Worm (Caenorhabditis elegans) whole organism, young adult: Measurements from ENCODE around the gene slfl-5.

Experiments
- B0019.2 ChIP-seq: fragments of 200-800 bp; sonication (Bioruptor generic); conservative IDR thresholded peaks from 2 replicates; pipeline ENCODE4 v1.3.6; 2022; ENCODE audit warnings: missing genetic modification reagents, missing genetic modification characterization, missing compliant biosample characterization
- B0035.1 ChIP-seq: sonication (generic microtip); optimal IDR thresholded peaks from 2 replicates; lab custom pipeline; 2016; ENCODE audit warnings: missing genetic modification characterization, mild to moderate bottlenecking, missing compliant biosample characterization, missing genotype, missing genetic modification reagents
- C06A6.2 ChIP-seq: fragments of 200-800 bp; sonication (Bioruptor generic); conservative IDR thresholded peaks from 2 replicates; pipeline ENCODE4 v1.3.6; 2022; ENCODE audit warnings: missing genetic modification characterization, missing compliant biosample characterization
- C17E4.6 ChIP-seq: fragments of 200-800 bp; sonication (Bioruptor generic); IDR thresholded peaks from 2 replicates; pipeline ENCODE4 v1.3.6; 2022; ENCODE audit warnings: missing genetic modification reagents, missing genetic modification characterization, missing compliant biosample characterization
- F49E8.2 ChIP-seq: sonication (generic microtip); optimal IDR thresholded peaks from 3 replicates; lab custom pipeline; 2017; ENCODE audit warnings: missing genetic modification characterization, mild to moderate bottlenecking, missing compliant biosample characterization, antibody characterized with exemption, moderate library complexity; ENCODE audit not compliant: insufficient read depth
- F57C9.4 ChIP-seq: sonication (generic microtip); optimal IDR thresholded peaks from 2 replicates; lab custom pipeline; 2017; ENCODE audit warnings: mild to moderate bottlenecking, missing genetic modification characterization, missing compliant biosample characterization
- K11D2.4 ChIP-seq: fragments of 200-800 bp; sonication (Bioruptor generic); IDR thresholded peaks from 2 replicates; pipeline ENCODE4 v1.3.6; 2022; ENCODE audit warnings: missing genetic modification reagents, missing genetic modification characterization, missing compliant biosample characterization
- K12H6.12 ChIP-seq: fragments of 200-800 bp; sonication (Bioruptor generic); optimal IDR thresholded peaks from 2 replicates; lab custom pipeline; 2018; ENCODE audit warnings: mild to moderate bottlenecking, missing genetic modification characterization, missing compliant biosample characterization
- T07F8.4 ChIP-seq: sonication (generic microtip); optimal IDR thresholded peaks from 2 replicates; lab custom pipeline; 2016; ENCODE audit warnings: mild to moderate bottlenecking, missing genetic modification characterization, moderate library complexity, missing compliant biosample characterization
- Y56A3A.18 ChIP-seq: fragments of 200-800 bp; sonication (Bioruptor generic); IDR thresholded peaks from 2 replicates; pipeline ENCODE4 v1.3.6; 2022; ENCODE audit warnings: missing genetic modification reagents, missing genetic modification characterization, missing compliant biosample characterization
- akir-1 ChIP-seq: fragments of 200-800 bp; sonication (Bioruptor generic); optimal IDR thresholded peaks from 2 replicates; lab custom pipeline; 2018; ENCODE audit warnings: mild to moderate bottlenecking, missing genetic modification characterization, moderate library complexity, missing compliant biosample characterization
- aptf-2 ChIP-seq: fragments of 200-800 bp; sonication (Bioruptor generic); conservative IDR thresholded peaks from 2 replicates; pipeline ENCODE4 v1.3.6; 2022; ENCODE audit warnings: missing genetic modification reagents, missing genetic modification characterization, missing compliant biosample characterization
- atf-7 ChIP-seq: sonication (generic microtip); optimal IDR thresholded peaks from 2 replicates; lab custom pipeline; 2017; ENCODE audit warnings: mild to moderate bottlenecking, missing genetic modification characterization, missing compliant biosample characterization
- attf-5 ChIP-seq: fragments of 200-800 bp; sonication (Bioruptor generic); optimal IDR thresholded peaks from 2 replicates; lab custom pipeline; 2018; ENCODE audit warnings: mild to moderate bottlenecking, missing genetic modification characterization, missing compliant biosample characterization
- attf-6 ChIP-seq: fragments of 200-800 bp; sonication (Bioruptor generic); IDR thresholded peaks from 2 replicates; pipeline ENCODE4 v1.3.6; 2022; ENCODE audit warnings: missing genetic modification reagents, missing genetic modification characterization, missing compliant biosample characterization
- cebp-2 ChIP-seq: fragments of 200-800 bp; sonication (Bioruptor generic); IDR thresholded peaks from 2 replicates; pipeline ENCODE4 v1.3.6; 2022; ENCODE audit warnings: missing genetic modification characterization, missing compliant biosample characterization
- ceh-27 ChIP-seq: fragments of 200-800 bp; sonication (Bioruptor generic); optimal IDR thresholded peaks from 2 replicates; lab custom pipeline; 2018; ENCODE audit warnings: mild to moderate bottlenecking, missing genetic modification characterization, moderate library complexity, missing compliant biosample characterization
- ceh-40 ChIP-seq: fragments of 200-800 bp; sonication (Bioruptor generic); IDR thresholded peaks from 2 replicates; pipeline ENCODE4 v1.3.6; 2022; ENCODE audit warnings: missing genetic modification characterization, missing compliant biosample characterization
- ceh-58 ChIP-seq: fragments of 200-800 bp; sonication (Bioruptor generic); IDR thresholded peaks from 2 replicates; pipeline ENCODE4 v1.3.6; 2022; ENCODE audit warnings: missing genetic modification characterization, missing compliant biosample characterization
- dox-1 ChIP-seq: fragments of 200-800 bp; sonication (Bioruptor generic); IDR thresholded peaks from 2 replicates; pipeline ENCODE4 v1.3.6; 2022; ENCODE audit warnings: missing genetic modification reagents, missing genetic modification characterization, missing compliant biosample characterization
- dpl-1 ChIP-seq: fragments of 150-350 bp; optimal IDR thresholded peaks from 2 replicates; lab custom pipeline; 2014; ENCODE audit warnings: missing biosample characterization, missing genetic modification reagents, missing genetic modification characterization
- egl-18 ChIP-seq: fragments of 200-800 bp; sonication (Bioruptor generic); IDR thresholded peaks from 2 replicates; pipeline ENCODE4 v1.3.6; 2022; ENCODE audit warnings: missing genetic modification reagents, missing genetic modification characterization, missing compliant biosample characterization
- egrh-3 ChIP-seq: fragments of 200-800 bp; sonication (Bioruptor generic); IDR thresholded peaks from 2 replicates; pipeline ENCODE4 v1.3.6; 2022; ENCODE audit warnings: missing genetic modification reagents, missing genetic modification characterization, missing compliant biosample characterization
- ets-4 ChIP-seq: fragments of 200-800 bp; sonication (Bioruptor generic); optimal IDR thresholded peaks from 2 replicates; lab custom pipeline; 2018; ENCODE audit warnings: mild to moderate bottlenecking, missing genetic modification characterization, missing compliant biosample characterization
- gei-17 ChIP-seq: fragments of 200-800 bp; sonication (Bioruptor generic); optimal IDR thresholded peaks from 2 replicates; lab custom pipeline; 2018; ENCODE audit warnings: mild to moderate bottlenecking, missing genetic modification characterization, missing compliant biosample characterization
- hlh-12 ChIP-seq: sonication (generic microtip); optimal IDR thresholded peaks from 2 replicates; lab custom pipeline; 2016; ENCODE audit warnings: missing genetic modification characterization, missing compliant biosample characterization
- lag-1 ChIP-seq: fragments of 200-800 bp; sonication (Bioruptor generic); IDR thresholded peaks from 2 replicates; pipeline ENCODE4 v1.3.6; 2022; ENCODE audit warnings: missing genetic modification reagents, missing genetic modification characterization, missing compliant biosample characterization
- let-526 ChIP-seq: fragments of 200-800 bp; sonication (Bioruptor generic); IDR thresholded peaks from 2 replicates; pipeline ENCODE4 v1.3.6; 2022; ENCODE audit warnings: missing genetic modification reagents, missing genetic modification characterization, missing compliant biosample characterization
- lin-54 ChIP-seq: fragments of 200-800 bp; sonication (Bioruptor generic); optimal IDR thresholded peaks from 2 replicates; lab custom pipeline; 2018; ENCODE audit warnings: mild to moderate bottlenecking, missing genetic modification characterization, missing compliant biosample characterization
- lir-1 ChIP-seq: fragments of 200-800 bp; sonication (Bioruptor generic); conservative IDR thresholded peaks from 2 replicates; pipeline ENCODE4 v1.3.6; 2022; ENCODE audit warnings: missing genetic modification reagents, missing genetic modification characterization, missing compliant biosample characterization
- lsy-27 ChIP-seq: sonication (generic microtip); optimal IDR thresholded peaks from 2 replicates; lab custom pipeline; 2017; ENCODE audit warnings: missing genetic modification characterization, mild to moderate bottlenecking, missing compliant biosample characterization, antibody characterized with exemption, missing genotype, borderline replicate concordance; ENCODE audit not compliant: insufficient read depth
- mcd-1 ChIP-seq: fragments of 200-800 bp; sonication (Bioruptor generic); IDR thresholded peaks from 2 replicates; pipeline ENCODE4 v1.3.6; 2022; ENCODE audit warnings: missing genetic modification reagents, missing genetic modification characterization, missing compliant biosample characterization
- mes-4 ChIP-seq: sonication (generic microtip); optimal IDR thresholded peaks from 2 replicates; lab custom pipeline; 2016; ENCODE audit warnings: missing genotype, missing genetic modification characterization, missing compliant biosample characterization
- mxl-1 ChIP-seq: sonication (generic microtip); optimal IDR thresholded peaks from 2 replicates; lab custom pipeline; 2016; ENCODE audit warnings: missing genetic modification characterization, missing compliant biosample characterization
- nfya-1 ChIP-seq: sonication (generic microtip); optimal IDR thresholded peaks from 2 replicates; lab custom pipeline; 2017; ENCODE audit warnings: antibody characterized with exemption, missing compliant biosample characterization, missing genetic modification characterization, borderline replicate concordance; ENCODE audit not compliant: insufficient read depth
- nhr-120 ChIP-seq: fragments of 200-800 bp; sonication (Bioruptor generic); IDR thresholded peaks from 2 replicates; pipeline ENCODE4 v1.3.6; 2022; ENCODE audit warnings: missing genetic modification characterization, missing compliant biosample characterization
- nhr-27 ChIP-seq: fragments of 200-800 bp; sonication (Bioruptor generic); optimal IDR thresholded peaks from 2 replicates; lab custom pipeline; 2018; ENCODE audit warnings: mild to moderate bottlenecking, missing genetic modification characterization, moderate library complexity, missing compliant biosample characterization
- nhr-90 ChIP-seq: sonication (generic microtip); optimal IDR thresholded peaks from 2 replicates; lab custom pipeline; 2016; ENCODE audit warnings: missing genotype, mild to moderate bottlenecking, missing genetic modification characterization, missing compliant biosample characterization
- rcor-1 ChIP-seq: fragments of 200-800 bp; sonication (Bioruptor generic); IDR thresholded peaks from 2 replicates; pipeline ENCODE4 v1.3.6; 2022; ENCODE audit warnings: missing genetic modification reagents, missing genetic modification characterization, missing compliant biosample characterization
- rec-8 ChIP-seq, 2 experiments: sonication (generic microtip); optimal IDR thresholded peaks; 2 replicates each; lab custom pipeline; 2016; ENCODE audit warnings: mild to moderate bottlenecking in 2 of 2, missing genetic modification characterization in 2 of 2, missing genetic modification reagents in 2 of 2, missing genotype in 2 of 2, missing biosample characterization in 1 of 2, missing compliant biosample characterization in 1 of 2, moderate library complexity in 1 of 2
- sdz-38 ChIP-seq: sonication (generic microtip); optimal IDR thresholded peaks from 2 replicates; lab custom pipeline; 2016; ENCODE audit warnings: missing genotype, missing genetic modification characterization, missing compliant biosample characterization
- sea-2 ChIP-seq: fragments of 200-800 bp; sonication (Bioruptor generic); IDR thresholded peaks from 2 replicates; pipeline ENCODE4 v1.3.6; 2022; ENCODE audit warnings: missing genetic modification characterization, missing compliant biosample characterization
- snpc-1.3 ChIP-seq: sonication (generic microtip); optimal IDR thresholded peaks from 2 replicates; lab custom pipeline; 2017; ENCODE audit warnings: missing genetic modification characterization, mild to moderate bottlenecking, missing compliant biosample characterization, antibody characterized with exemption, moderate library complexity, missing genotype, missing genetic modification reagents; ENCODE audit not compliant: insufficient read depth
- unc-130 ChIP-seq: sonication (generic microtip); optimal IDR thresholded peaks from 2 replicates; lab custom pipeline; 2016; ENCODE audit warnings: missing genetic modification reagents, missing genetic modification characterization, missing compliant biosample characterization
- unc-62 ChIP-seq: fragments of 150-350 bp; optimal IDR thresholded peaks from 2 replicates; lab custom pipeline; 2014; ENCODE audit warnings: missing biosample characterization, missing genetic modification reagents, missing genetic modification characterization
- zfh-2 ChIP-seq: fragments of 200-800 bp; sonication (Bioruptor generic); conservative IDR thresholded peaks from 2 replicates; pipeline ENCODE4 v1.3.6; 2022; ENCODE audit warnings: missing genetic modification reagents, missing genetic modification characterization, missing compliant biosample characterization
- zim-3 ChIP-seq: sonication (generic microtip); optimal IDR thresholded peaks from 2 replicates; lab custom pipeline; 2017; ENCODE audit warnings: mild to moderate bottlenecking, missing genetic modification characterization, moderate library complexity, missing compliant biosample characterization
- ztf-6 ChIP-seq: fragments of 200-800 bp; sonication (Bioruptor generic); IDR thresholded peaks from 2 replicates; pipeline ENCODE4 v1.3.6; 2022; ENCODE audit warnings: missing genetic modification reagents, missing genetic modification characterization, missing compliant biosample characterization

slfl-5 gene

DNA sequence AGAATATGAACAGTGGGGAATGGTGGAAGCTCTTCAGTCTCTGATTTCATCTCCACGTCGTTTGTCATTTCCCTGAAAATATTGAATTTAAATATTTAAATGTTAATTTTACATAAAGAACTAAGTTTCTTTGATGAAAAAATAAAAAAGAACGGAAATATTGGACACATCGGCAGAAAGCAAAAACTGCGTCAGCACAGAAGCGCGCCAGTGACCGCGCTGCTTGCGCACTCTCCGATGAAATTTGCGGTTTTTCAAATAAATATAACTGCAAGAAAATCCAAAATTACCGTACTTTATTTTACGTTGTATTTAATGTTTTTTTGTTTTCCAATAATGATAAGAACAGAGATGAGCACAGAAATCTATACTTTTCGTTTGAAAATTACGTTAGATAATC is 46.7 kb upstream of the slfl-5 start, which contains the start of the genes srpa-68 and srh-16 (continued):
- TF ChIP-seq unc-62 (no peak), B0019.2 (no peak), hlh-12 (tag; lab: Kevin White, UChicago) (no peak), ceh-27 (peak; percentile 50), C17E4.6 (peak; percentile 74; the same call in 1 of the 2 replicates), nfya-1 (tag; lab: Kevin White, UChicago) (no peak), lsy-27 (tag; lab: Kevin White, UChicago) (no peak), let-526 (no peak), mxl-1 (tag; lab: Kevin White, UChicago) (no peak), nhr-120 (GFP tag; lab: Robert Waterston, UW) (no peak), zim-3 (tag; lab: Kevin White, UChicago) (no peak), dpl-1 (GFP tag; lab: Kevin White, UChicago) (peak; percentile 90), sdz-38 (no peak), ets-4 (GFP tag; lab: Kevin White, UChicago) (no peak), F57C9.4 (tag; lab: Kevin White, UChicago) (no peak), mcd-1 (GFP tag; lab: Robert Waterston, UW) (peak; percentile 91), aptf-2 (GFP tag; lab: Robert Waterston, UW) (no peak), lin-54 (GFP tag; lab: Kevin White, UChicago) (peak; percentile 97), cebp-2 (GFP tag; lab: Robert Waterston, UW) (no peak), lag-1 (no peak), rec-8 (tag; optimal IDR thresholded peaks at IDR 0.05; lab: Kevin White, UChicago) (peak in 1 of 2 experiments; percentile 30), akir-1 (no peak), nhr-27 (no peak), egl-18 (GFP tag; lab: Robert Waterston, UW) (no peak), snpc-1.3 (tag; lab: Kevin White, UChicago) (peak; percentile 65), dox-1 (GFP tag; lab: Robert Waterston, UW) (peak; percentile 90), atf-7 (peak; percentile 36), gei-17 (peak; percentile 35), egrh-3 (GFP tag; lab: Robert Waterston, UW) (0 out of 2 replicates have a peak, but pooled peaks have one; percentile 31), Y56A3A.18 (GFP tag; lab: Robert Waterston, UW) (peak; percentile 93), sea-2 (GFP tag; lab: Robert Waterston, UW) (no peak), B0035.1 (tag; lab: Kevin White, UChicago) (no peak), nhr-90 (peak; percentile 12), attf-5 (GFP tag; lab: Kevin White, UChicago) (peak; percentile 73), ztf-6 (no peak), T07F8.4 (tag; lab: Kevin White, UChicago) (no peak), rcor-1 (GFP tag; lab: Robert Waterston, UW) (peak; percentile 89), F49E8.2 (tag; lab: Kevin White, UChicago) (peak; percentile 20), unc-130 (GFP tag; lab: Kevin White, UChicago) (peak; percentile 23), lir-1 (0 out of 2 replicates have a peak, but pooled peaks have one; percentile 41), zfh-2 (GFP tag; lab: Robert Waterston, UW) (peak; percentile 42; the same call in 1 of the 2 replicates), ceh-58 (GFP tag; lab: Robert Waterston, UW) (no peak), ceh-40 (no peak), K11D2.4 (GFP tag; lab: Robert Waterston, UW) (peak; percentile 74; the same call in 1 of the 2 replicates), C06A6.2 (peak; percentile 72), K12H6.12 (tag; lab: Kevin White, UChicago) (peak; percentile 49), attf-6 (0 out of 2 replicates have a peak, but pooled peaks have one; percentile 34), mes-4 (tag; lab: Kevin White, UChicago) (no peak)
